Worm (Caenorhabditis elegans) whole organism, mixed stage, embryonic: ENCODE results near the gene coh-4.

Experiments used
- blmp-1 ChIP-seq: fragments of 150-350 bp; optimal IDR thresholded peaks from 2 replicates; lab custom pipeline; 2014; ENCODE audit warnings: missing biosample characterization, missing genetic modification characterization
- ceh-39 ChIP-seq: fragments of 150-350 bp; optimal IDR thresholded peaks from 2 replicates; lab custom pipeline; 2014; ENCODE audit warnings: missing biosample characterization, missing genetic modification characterization
- ces-1 ChIP-seq: fragments of 150-350 bp; optimal IDR thresholded peaks from 2 replicates; lab custom pipeline; 2014; ENCODE audit warnings: missing biosample characterization, missing genetic modification reagents, missing genetic modification characterization
- elt-1 ChIP-seq: sonication (generic microtip); optimal IDR thresholded peaks from 2 replicates; lab custom pipeline; 2017; ENCODE audit warnings: missing genetic modification characterization, mild to moderate bottlenecking, missing compliant biosample characterization, antibody characterized with exemption, moderate library complexity, borderline replicate concordance; ENCODE audit not compliant: insufficient read depth
- elt-3 ChIP-seq: fragments of 150-350 bp; optimal IDR thresholded peaks from 2 replicates; lab custom pipeline; 2014; ENCODE audit warnings: missing biosample characterization, missing genetic modification characterization
- lin-13 ChIP-seq: fragments of 150-350 bp; optimal IDR thresholded peaks from 2 replicates; lab custom pipeline; 2014; ENCODE audit warnings: missing biosample characterization, missing genetic modification characterization
- nhr-237 ChIP-seq: fragments of 150-350 bp; optimal IDR thresholded peaks from 2 replicates; lab custom pipeline; 2014; ENCODE audit warnings: missing biosample characterization, missing genetic modification characterization
- nhr-28 ChIP-seq: fragments of 150-350 bp; optimal IDR thresholded peaks from 2 replicates; lab custom pipeline; 2014; ENCODE audit warnings: missing biosample characterization, missing genetic modification characterization
- snpc-4 ChIP-seq: fragments of 150-350 bp; optimal IDR thresholded peaks from 2 replicates; lab custom pipeline; 2014; ENCODE audit warnings: missing biosample characterization, missing genetic modification characterization
- tbx-8 ChIP-seq: fragments of 200-800 bp; sonication (Bioruptor generic); optimal IDR thresholded peaks from 2 replicates; lab custom pipeline; 2018; ENCODE audit warnings: mild to moderate bottlenecking, missing genetic modification characterization, moderate library complexity, missing compliant biosample characterization
- unc-120 ChIP-seq: sonication (generic microtip); optimal IDR thresholded peaks from 2 replicates; lab custom pipeline; 2017; ENCODE audit warnings: missing genetic modification characterization, missing compliant biosample characterization; ENCODE audit not compliant: poor library complexity, severe bottlenecking
- ztf-11 ChIP-seq: fragments of 150-350 bp; optimal IDR thresholded peaks from 2 replicates; lab custom pipeline; 2014; ENCODE audit warnings: missing biosample characterization, missing genetic modification characterization

DNA sequence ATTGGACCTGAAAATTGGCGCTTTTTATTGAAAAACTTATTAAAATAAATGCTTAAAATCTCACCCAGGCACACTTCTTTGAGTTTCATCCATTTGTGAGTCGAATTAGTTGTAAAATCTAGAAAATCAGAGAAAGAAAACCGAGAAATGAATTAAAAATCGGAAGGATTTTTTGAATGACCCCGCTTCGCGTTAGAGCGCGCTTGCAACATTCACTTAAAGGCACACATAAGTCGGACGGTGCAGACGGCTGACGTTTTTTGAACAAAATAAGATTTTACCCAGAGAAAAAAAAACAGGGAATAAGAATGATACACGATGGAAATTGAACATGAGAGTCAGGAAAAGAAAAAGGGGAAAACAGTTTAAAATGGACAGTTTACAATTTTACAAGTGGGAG is 5.8 kb downstream of the coh-4 start:
- TF ChIP-seq blmp-1 (tag; lab: Kevin White, UChicago) (no peak), nhr-237 (no peak), elt-3 (no peak), nhr-28 (tag; lab: Kevin White, UChicago) (no peak), snpc-4 (tag; lab: Kevin White, UChicago) (no peak), ceh-39 (tag; lab: Kevin White, UChicago) (peak; percentile 19), tbx-8 (GFP tag; lab: Kevin White, UChicago) (no peak), unc-120 (tag; lab: Kevin White, UChicago) (no peak), ztf-11 (tag; lab: Kevin White, UChicago) (no peak), ces-1 (GFP tag; lab: Kevin White, UChicago) (peak; percentile 7), lin-13 (tag; lab: Kevin White, UChicago) (no peak), elt-1 (tag; lab: Kevin White, UChicago) (no peak)
